Fruit fly (Drosophila melanogaster) whole organism, embryonic: ENCODE measurements around the gene Cyp1.

Experiments used
- Bgb ChIP-seq: fragments of 200-800 bp; sonication (Bioruptor generic); IDR thresholded peaks from 2 replicates; pipeline ENCODE4 v1.3.6; 2022; ENCODE audit warnings: missing biosample characterization, missing genetic modification characterization; ENCODE audit not compliant: partially characterized antibody
- CG4282 ChIP-seq: fragments of 200-800 bp; sonication (Bioruptor generic); optimal IDR thresholded peaks from 2 replicates; lab custom pipeline; 2016; ENCODE audit warnings: missing biosample characterization, missing genetic modification characterization
- CG8944 ChIP-seq: fragments of 200-800 bp; sonication (Bioruptor generic); optimal IDR thresholded peaks from 3 replicates; lab custom pipeline; 2016; ENCODE audit warnings: missing biosample characterization, missing genetic modification characterization
- Hand ChIP-seq: fragments of 200-800 bp; sonication (Bioruptor generic); optimal IDR thresholded peaks from 2 replicates; lab custom pipeline; 2017; ENCODE audit warnings: mild to moderate bottlenecking, missing biosample characterization, missing genetic modification reagents, missing genetic modification characterization
- ap ChIP-seq: fragments of 200-800 bp; sonication (Bioruptor generic); IDR thresholded peaks from 2 replicates; pipeline ENCODE4 v1.3.6; 2022; ENCODE audit warnings: missing biosample characterization, missing genetic modification characterization
- bcd ChIP-seq: fragments of 200-800 bp; sonication (Bioruptor generic); optimal IDR thresholded peaks from 2 replicates; lab custom pipeline; 2017; ENCODE audit warnings: missing biosample characterization, mild to moderate bottlenecking, missing genetic modification characterization
- cg ChIP-seq: fragments of 200-800 bp; sonication (Bioruptor generic); optimal IDR thresholded peaks from 3 replicates; lab custom pipeline; 2019; ENCODE audit warnings: missing biosample characterization, mild to moderate bottlenecking, missing genetic modification characterization, moderate library complexity
- crp ChIP-seq, 2 experiments: fragments of 200-800 bp; sonication (Bioruptor generic); optimal IDR thresholded peaks; 2 replicates in 1 of 2; 3 replicates in 1 of 2; lab custom pipeline; 2017; ENCODE audit warnings: missing biosample characterization in 2 of 2, missing genetic modification characterization in 2 of 2, mild to moderate bottlenecking in 1 of 2, moderate library complexity in 1 of 2
- ewg ChIP-seq: fragments of 200-800 bp; sonication (Bioruptor generic); optimal IDR thresholded peaks from 3 replicates; lab custom pipeline; 2017; ENCODE audit warnings: mild to moderate bottlenecking, missing biosample characterization, missing genetic modification reagents, missing genetic modification characterization
- lbe ChIP-seq: fragments of 200-800 bp; sonication (Bioruptor generic); optimal IDR thresholded peaks from 2 replicates; lab custom pipeline; 2016; ENCODE audit warnings: missing biosample characterization, mild to moderate bottlenecking, missing genetic modification characterization
- ranshi ChIP-seq: fragments of 200-800 bp; sonication (Bioruptor generic); IDR thresholded peaks from 2 replicates; pipeline ENCODE4 v1.3.6; 2022; ENCODE audit warnings: missing biosample characterization, missing genetic modification characterization
- unpg ChIP-seq: fragments of 200-800 bp; sonication (Bioruptor generic); optimal IDR thresholded peaks from 3 replicates; lab custom pipeline; 2018; ENCODE audit warnings: missing biosample characterization, mild to moderate bottlenecking, missing genetic modification characterization, moderate library complexity
- usp ChIP-seq: fragments of >200 bp; optimal IDR thresholded peaks from 2 replicates; lab custom pipeline; 2017; ENCODE audit warnings: missing biosample characterization, missing genetic modification characterization

DNA sequence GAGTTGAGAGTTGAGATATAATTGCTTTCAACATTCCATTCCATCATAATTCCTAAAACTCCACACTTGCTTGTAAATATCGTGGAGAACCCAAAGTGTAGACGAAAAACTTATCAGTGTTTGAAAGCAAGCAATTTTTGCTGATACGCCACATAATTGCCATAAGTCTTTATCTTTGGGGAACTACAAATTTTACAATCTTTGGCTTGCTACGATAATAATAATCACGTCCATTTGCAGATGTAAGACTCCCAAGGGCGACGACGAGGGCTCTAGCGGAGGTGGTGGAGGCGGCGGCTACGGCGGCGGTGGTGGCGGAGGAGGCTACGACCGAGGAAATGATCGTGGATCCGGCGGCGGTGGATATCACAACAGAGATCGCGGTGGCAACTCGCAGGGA lies 27.5 kb downstream of the Cyp1 start:
- TF ChIP-seq CG8944 = no peak
- TF ChIP-seq ewg (GFP tag; lab: Kevin White, UChicago) = no peak
- no peak for TF ChIP-seq usp (GFP tag; lab: Kevin White, UChicago)
- no peak for TF ChIP-seq ranshi (GFP tag; lab: Robert Waterston, UW)
- no peak for TF ChIP-seq Bgb (GFP tag; lab: Robert Waterston, UW)
- TF ChIP-seq ap (GFP tag; lab: Robert Waterston, UW) = no peak
- TF ChIP-seq bcd (GFP tag; lab: Kevin White, UChicago) = no peak
- TF ChIP-seq CG4282 = no peak
- no peak for TF ChIP-seq unpg (GFP tag; lab: Kevin White, UChicago)
- no peak for TF ChIP-seq lbe (GFP tag; lab: Kevin White, UChicago)
- no peak for TF ChIP-seq crp (GFP tag; optimal IDR thresholded peaks at IDR 0.05; lab: Kevin White, UChicago)
- no peak for TF ChIP-seq Hand (GFP tag; lab: Kevin White, UChicago)
- no peak for TF ChIP-seq cg (GFP tag; lab: Kevin White, UChicago)
